Worm (Caenorhabditis elegans) whole organism, L1 larva: Measurements from ENCODE around the gene K05F1.13.
"Not testable (repeated sequence)": the region's sequence is repeated elsewhere in the genome, so short reads cannot be mapped to it uniquely, and the experiment has no call there.

Source experiments
- C04F5.9 ChIP-seq: sonication (generic microtip); optimal IDR thresholded peaks from 2 replicates; lab custom pipeline; 2016; ENCODE audit warnings: missing genetic modification characterization, missing compliant biosample characterization
- C16A3.4 ChIP-seq: fragments of 150-350 bp; optimal IDR thresholded peaks from 2 replicates; lab custom pipeline; 2014; ENCODE audit warnings: missing biosample characterization, missing genetic modification characterization
- C34B4.2 ChIP-seq: sonication (generic microtip); optimal IDR thresholded peaks from 2 replicates; lab custom pipeline; 2017; ENCODE audit warnings: mild to moderate bottlenecking, missing genetic modification characterization, missing compliant biosample characterization
- aha-1 ChIP-seq: fragments of 150-350 bp; optimal IDR thresholded peaks from 2 replicates; lab custom pipeline; 2014; ENCODE audit warnings: missing biosample characterization, missing genetic modification characterization
- alr-1 ChIP-seq: fragments of 200-800 bp; sonication (Bioruptor generic); optimal IDR thresholded peaks from 2 replicates; lab custom pipeline; 2018; ENCODE audit warnings: borderline replicate concordance, mild to moderate bottlenecking, missing genetic modification characterization, missing compliant biosample characterization
- ama-1 ChIP-seq: fragments of 150-350 bp; optimal IDR thresholded peaks from 2 replicates; lab custom pipeline; 2014
- ceh-8 ChIP-seq: fragments of 200-800 bp; sonication (Bioruptor generic); optimal IDR thresholded peaks from 2 replicates; lab custom pipeline; 2018; ENCODE audit warnings: mild to moderate bottlenecking, missing genetic modification characterization, moderate library complexity, missing compliant biosample characterization
- ceh-82 ChIP-seq, 3 experiments: fragments of 150-350 bp in 1 of 3; sonication (generic microtip) in 2 of 3; optimal IDR thresholded peaks; 2 replicates each; lab custom pipeline; 2014 to 2017; ENCODE audit warnings: missing biosample characterization in 3 of 3, missing genetic modification characterization in 3 of 3
- ceh-88 ChIP-seq: fragments of 200-800 bp; sonication (Bioruptor generic); IDR thresholded peaks from 2 replicates; pipeline ENCODE4 v1.3.6; 2022; ENCODE audit warnings: missing genetic modification characterization, missing compliant biosample characterization
- ceh-90 ChIP-seq: sonication (generic microtip); optimal IDR thresholded peaks from 2 replicates; lab custom pipeline; 2016; ENCODE audit warnings: missing genetic modification characterization, missing compliant biosample characterization
- ces-1 ChIP-seq: fragments of 150-350 bp; optimal IDR thresholded peaks from 2 replicates; lab custom pipeline; 2014; ENCODE audit warnings: missing biosample characterization, missing genetic modification reagents, missing genetic modification characterization
- dsc-1 ChIP-seq: sonication (generic microtip); optimal IDR thresholded peaks from 2 replicates; lab custom pipeline; 2016; ENCODE audit warnings: mild to moderate bottlenecking, missing genetic modification characterization, missing compliant biosample characterization
- efl-1 ChIP-seq, 4 experiments: fragments of 150-350 bp; optimal IDR thresholded peaks in 3 of 4; peaks in 1 of 4; 1 replicate in 1 of 4; 2 replicates in 3 of 4; lab custom pipeline; 2014; ENCODE audit warnings: missing biosample characterization in 2 of 4, missing genetic modification characterization in 2 of 4, missing genetic modification reagents in 2 of 4
- egl-27 ChIP-seq, 2 experiments: fragments of 150-350 bp in 1 of 2; sonication (generic microtip); optimal IDR thresholded peaks; 3 replicates each; lab custom pipeline; 2017 to 2018; ENCODE audit warnings: missing biosample characterization in 2 of 2, missing genetic modification characterization in 2 of 2, missing genetic modification reagents in 2 of 2
- elt-2 ChIP-seq: sonication (generic microtip); optimal IDR thresholded peaks from 2 replicates; lab custom pipeline; 2016; ENCODE audit warnings: missing genetic modification characterization, mild to moderate bottlenecking, inconsistent platforms, missing compliant biosample characterization, missing genetic modification reagents
- fkh-4 ChIP-seq: sonication (generic microtip); optimal IDR thresholded peaks from 2 replicates; lab custom pipeline; 2016; ENCODE audit warnings: missing compliant biosample characterization, missing genetic modification characterization, borderline replicate concordance
- fkh-8 ChIP-seq: sonication (generic microtip); optimal IDR thresholded peaks from 2 replicates; lab custom pipeline; 2016; ENCODE audit warnings: mild to moderate bottlenecking, missing genetic modification characterization, missing compliant biosample characterization
- hpl-2 ChIP-seq: fragments of 150-350 bp; optimal IDR thresholded peaks from 2 replicates; lab custom pipeline; 2014; ENCODE audit warnings: missing biosample characterization, missing genetic modification reagents, missing genetic modification characterization
- irx-1 ChIP-seq: sonication (generic microtip); optimal IDR thresholded peaks from 2 replicates; lab custom pipeline; 2016; ENCODE audit warnings: missing genetic modification characterization, missing compliant biosample characterization
- jun-1 ChIP-seq: fragments of 150-350 bp; optimal IDR thresholded peaks from 2 replicates; lab custom pipeline; 2014; ENCODE audit warnings: missing biosample characterization, missing genetic modification reagents, missing genetic modification characterization
- lin-15B ChIP-seq: fragments of 150-350 bp; sonication (generic microtip); optimal IDR thresholded peaks from 3 replicates; lab custom pipeline; 2014; ENCODE audit warnings: missing biosample characterization, missing genetic modification characterization
- lin-35 ChIP-seq, 2 experiments: fragments of 150-350 bp; optimal IDR thresholded peaks; 2 replicates each; lab custom pipeline; 2014; ENCODE audit warnings: missing biosample characterization in 2 of 2, missing genetic modification characterization in 2 of 2, missing genetic modification reagents in 2 of 2
- lin-39 ChIP-seq: fragments of 150-350 bp; optimal IDR thresholded peaks from 2 replicates; lab custom pipeline; 2014; ENCODE audit warnings: missing biosample characterization, missing genetic modification reagents, missing genetic modification characterization
- mdl-1 ChIP-seq, 2 experiments: fragments of 150-350 bp; optimal IDR thresholded peaks; 2 replicates each; lab custom pipeline; 2014 to 2017; ENCODE audit warnings: missing biosample characterization in 2 of 2, missing genetic modification characterization in 2 of 2, inconsistent platforms in 1 of 2
- mep-1 ChIP-seq: fragments of 150-350 bp; optimal IDR thresholded peaks from 2 replicates; lab custom pipeline; 2014; ENCODE audit warnings: missing biosample characterization, missing genetic modification characterization
- nhr-11 ChIP-seq: fragments of 150-350 bp; optimal IDR thresholded peaks from 2 replicates; lab custom pipeline; 2014; ENCODE audit warnings: missing biosample characterization, missing genetic modification characterization
- nhr-20 ChIP-seq: sonication (generic microtip); optimal IDR thresholded peaks from 2 replicates; lab custom pipeline; 2016; ENCODE audit warnings: mild to moderate bottlenecking, missing genetic modification characterization, missing compliant biosample characterization
- nhr-71 ChIP-seq: sonication (generic microtip); optimal IDR thresholded peaks from 2 replicates; lab custom pipeline; 2016; ENCODE audit warnings: mild to moderate bottlenecking, missing genetic modification characterization, moderate library complexity, missing compliant biosample characterization
- nhr-77 ChIP-seq: fragments of 150-350 bp; optimal IDR thresholded peaks from 2 replicates; lab custom pipeline; 2014; ENCODE audit warnings: missing biosample characterization, missing genetic modification characterization
- pag-3 ChIP-seq: sonication (generic microtip); optimal IDR thresholded peaks from 2 replicates; lab custom pipeline; 2017; ENCODE audit warnings: missing genetic modification characterization, mild to moderate bottlenecking, missing compliant biosample characterization, antibody characterized with exemption, borderline replicate concordance; ENCODE audit not compliant: insufficient read depth
- rnt-1 ChIP-seq: sonication (generic microtip); optimal IDR thresholded peaks from 2 replicates; lab custom pipeline; 2016; ENCODE audit warnings: mild to moderate bottlenecking, missing genetic modification characterization, moderate library complexity, missing compliant biosample characterization
- sox-4 ChIP-seq: sonication (generic microtip); optimal IDR thresholded peaks from 2 replicates; lab custom pipeline; 2016; ENCODE audit warnings: missing genetic modification characterization, missing compliant biosample characterization
- unc-130 ChIP-seq: fragments of 150-350 bp; optimal IDR thresholded peaks from 2 replicates; lab custom pipeline; 2017; ENCODE audit warnings: missing biosample characterization, missing genetic modification characterization, inconsistent platforms
- unc-30 ChIP-seq: sonication (generic microtip); optimal IDR thresholded peaks from 2 replicates; lab custom pipeline; 2017; ENCODE audit warnings: missing biosample characterization, missing genetic modification characterization
- unc-62 ChIP-seq: fragments of 150-350 bp; optimal IDR thresholded peaks from 2 replicates; lab custom pipeline; 2014; ENCODE audit warnings: missing biosample characterization, missing genetic modification reagents, missing genetic modification characterization
- unc-98 ChIP-seq: fragments of 200-800 bp; sonication (Bioruptor generic); IDR thresholded peaks from 2 replicates; pipeline ENCODE4 v1.3.6; 2022; ENCODE audit warnings: missing genetic modification characterization, missing compliant biosample characterization
- xbp-1 ChIP-seq: sonication (generic microtip); optimal IDR thresholded peaks from 2 replicates; lab custom pipeline; 2016; ENCODE audit warnings: missing genetic modification characterization, missing compliant biosample characterization
- zag-1 ChIP-seq: fragments of 150-350 bp; optimal IDR thresholded peaks from 2 replicates; lab custom pipeline; 2014; ENCODE audit warnings: missing biosample characterization, missing genetic modification characterization
- zip-4 ChIP-seq: fragments of 200-800 bp; sonication (Bioruptor generic); optimal IDR thresholded peaks from 2 replicates; lab custom pipeline; 2018; ENCODE audit warnings: mild to moderate bottlenecking, missing genetic modification characterization, moderate library complexity, missing compliant biosample characterization
- ztf-4 ChIP-seq: fragments of 150-350 bp; optimal IDR thresholded peaks from 2 replicates; lab custom pipeline; 2014; ENCODE audit warnings: missing biosample characterization, missing genetic modification characterization

The K05F1.13 gene

DNA sequence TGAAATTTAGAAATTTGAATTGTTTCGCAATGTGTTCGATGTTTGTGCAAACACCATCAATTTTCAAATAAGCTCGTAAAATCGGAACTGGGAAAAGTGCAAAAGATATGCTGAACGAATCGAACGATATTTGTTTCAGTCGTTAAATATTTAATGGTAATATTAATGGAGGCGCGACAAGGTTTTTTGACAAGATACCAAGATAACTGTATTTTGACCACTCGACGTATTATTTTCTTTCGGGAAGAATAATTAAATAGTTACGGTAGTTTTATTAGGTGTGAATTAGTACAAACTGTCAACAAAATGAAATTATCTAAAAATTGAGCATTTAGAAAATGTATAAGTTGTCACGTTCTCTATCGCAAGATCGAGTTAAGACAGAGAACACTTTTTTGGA lies 15.4 kb downstream of the K05F1.13 start:
- TF ChIP-seq irx-1 (tag; lab: Kevin White, UChicago) (no peak), ztf-4 (tag; lab: Kevin White, UChicago) (no peak), ces-1 (no peak), lin-39 (no peak)

DNA sequence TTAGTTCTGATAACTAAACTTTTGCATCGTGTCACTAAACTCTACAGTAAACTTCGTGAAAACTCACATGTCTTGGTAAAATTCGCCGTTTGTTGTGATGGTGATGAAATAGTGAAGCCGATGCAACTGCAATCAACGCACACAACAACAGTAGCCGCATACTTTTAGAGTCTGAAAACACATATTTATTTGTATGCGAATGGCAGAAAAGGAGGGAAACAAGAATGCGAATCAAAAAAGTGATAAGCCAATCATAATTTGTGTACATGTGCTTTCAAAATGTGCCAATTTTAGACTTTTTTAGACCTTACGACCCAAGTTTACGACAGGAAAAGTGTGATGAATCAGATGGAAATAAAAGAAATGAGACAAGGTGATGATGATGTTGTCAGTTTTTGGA lies 16.4 kb downstream of the K05F1.13 start, which contains the start of gene K05F1.10:
K05F1.10 (minus strand) TSS at position 171 of the 400 bp plus-strand sequence.
- TF ChIP-seq elt-2 (tag; lab: Kevin White, UChicago) (peak; percentile 64), ceh-82 (tag; optimal IDR thresholded peaks at IDR 0.05; lab: Kevin White, UChicago) (no peak), alr-1 (no peak), efl-1 (optimal IDR thresholded peaks at IDR 0.05; lab: Kevin White, UChicago) (no peak), efl-1 (GFP tag; optimal IDR thresholded peaks at IDR 0.05 in 1 of 2; lab: Kevin White, UChicago) (peak in 1 of 2 experiments; percentile 51), nhr-77 (tag; lab: Kevin White, UChicago) (no peak), unc-30 (no peak), xbp-1 (tag; lab: Kevin White, UChicago) (no peak)

DNA sequence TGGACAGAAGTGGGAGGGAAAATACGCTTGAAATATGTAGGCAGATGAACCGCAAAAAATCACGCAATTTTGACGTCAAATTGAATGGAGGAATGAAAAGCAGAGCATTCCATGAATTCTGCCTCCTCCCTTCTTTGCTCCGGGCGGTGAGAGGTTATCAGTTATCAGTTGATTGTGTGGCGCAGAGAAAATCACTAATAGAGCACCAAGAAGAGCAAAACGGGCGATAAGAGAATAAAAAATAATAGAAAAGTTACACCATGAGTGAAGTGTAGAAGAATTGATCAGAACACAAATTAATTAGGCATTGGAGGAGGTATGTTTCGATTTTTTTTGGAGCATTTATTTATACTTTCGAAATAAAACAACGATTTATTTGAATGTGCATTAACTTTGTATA lies 17.6 kb downstream of the K05F1.13 start:
- TF ChIP-seq elt-2 (tag; lab: Kevin White, UChicago) (peak; percentile 84), nhr-71 (tag; lab: Kevin White, UChicago) (no peak), nhr-11 (no peak), efl-1 (optimal IDR thresholded peaks at IDR 0.05; lab: Kevin White, UChicago) (no peak), efl-1 (GFP tag; optimal IDR thresholded peaks at IDR 0.05 in 1 of 2; lab: Kevin White, UChicago) (peak in 1 of 2 experiments; percentile 84)
- TF ChIP-seq, all 84 proteins: peak for 2

DNA sequence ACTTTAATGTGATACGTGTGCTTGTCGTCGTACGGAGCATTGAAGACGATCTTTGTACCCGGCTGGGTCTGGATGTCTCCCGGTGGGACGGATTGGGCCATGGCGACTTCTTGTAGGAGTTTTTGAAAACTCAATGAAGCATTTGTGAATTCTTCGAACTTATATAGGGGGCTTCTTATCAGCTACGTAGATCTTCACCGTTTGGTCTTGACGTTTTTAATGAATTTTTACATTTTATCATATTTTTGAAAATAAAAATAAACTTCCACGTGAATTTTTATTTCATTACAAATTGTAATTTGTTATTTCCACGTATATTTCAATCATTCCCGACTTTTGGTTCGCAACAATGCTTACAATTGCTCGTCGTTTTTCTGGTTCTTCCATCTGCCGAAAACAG lies 21.3 kb downstream of the K05F1.13 start, which contains the start of the genes msp-64 and ZK1248.5:
msp-64 (minus strand) TSS at position 101 of the 400 bp plus-strand sequence.
ZK1248.5 (plus strand) TSS at position 285 of the 400 bp plus-strand sequence.
- TF ChIP-seq jun-1: no peak
- no peak for TF ChIP-seq mdl-1 (tag; optimal IDR thresholded peaks at IDR 0.05; lab: Kevin White, UChicago)
- TF ChIP-seq aha-1 (tag; lab: Kevin White, UChicago): no peak
- no peak for TF ChIP-seq elt-2 (tag; lab: Kevin White, UChicago)
- no peak for TF ChIP-seq lin-35 (GFP tag; optimal IDR thresholded peaks at IDR 0.05; lab: Kevin White, UChicago)
- no peak for TF ChIP-seq nhr-20
- TF ChIP-seq C16A3.4: no peak
- no peak for TF ChIP-seq fkh-8
- TF ChIP-seq ces-1: no peak
- no peak for TF ChIP-seq dsc-1 (tag; lab: Kevin White, UChicago)
- TF ChIP-seq unc-130: no peak
- no peak for TF ChIP-seq egl-27 (tag; optimal IDR thresholded peaks at IDR 0.05; lab: Kevin White, UChicago)
- TF ChIP-seq ceh-82 (tag; optimal IDR thresholded peaks at IDR 0.05; lab: Kevin White, UChicago): no peak
- no peak for TF ChIP-seq unc-98
- TF ChIP-seq lin-15B (tag; lab: Kevin White, UChicago): no peak
- no peak for TF ChIP-seq pag-3 (tag; lab: Kevin White, UChicago)
- no peak for TF ChIP-seq nhr-11
- no peak for TF ChIP-seq unc-62 (GFP tag; lab: Kevin White, UChicago)
- TF ChIP-seq mep-1 (tag; lab: Kevin White, UChicago): no peak
- TF ChIP-seq, all 84 proteins: peak for 0

DNA sequence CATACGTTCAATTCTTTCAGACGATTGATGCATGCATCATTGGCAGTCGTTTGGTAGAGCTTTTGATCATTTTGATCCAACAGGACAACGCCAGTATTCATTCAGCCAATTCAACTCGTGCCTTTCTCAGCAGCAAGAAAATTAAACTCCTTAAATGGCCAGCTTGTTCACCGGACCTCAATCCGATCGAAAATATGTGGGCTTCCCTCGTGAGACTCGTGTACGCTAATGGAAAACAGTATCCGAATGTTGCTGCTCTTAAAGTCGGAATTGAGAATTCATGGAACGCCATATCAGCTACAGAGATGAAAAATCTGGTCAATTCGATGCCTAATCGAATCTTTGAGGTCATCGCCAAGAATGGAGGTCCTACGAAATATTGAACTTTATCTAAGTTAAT lies 26.5 kb downstream of the K05F1.13 start, which contains the start of gene wago-5:
wago-5 (minus strand) TSS at position 101 of the 400 bp plus-strand sequence.
- not testable (repeated sequence) for TF ChIP-seq egl-27 (tag; optimal IDR thresholded peaks at IDR 0.05; lab: Kevin White, UChicago); xbp-1 (tag; lab: Kevin White, UChicago); nhr-77 (tag; lab: Kevin White, UChicago)

DNA sequence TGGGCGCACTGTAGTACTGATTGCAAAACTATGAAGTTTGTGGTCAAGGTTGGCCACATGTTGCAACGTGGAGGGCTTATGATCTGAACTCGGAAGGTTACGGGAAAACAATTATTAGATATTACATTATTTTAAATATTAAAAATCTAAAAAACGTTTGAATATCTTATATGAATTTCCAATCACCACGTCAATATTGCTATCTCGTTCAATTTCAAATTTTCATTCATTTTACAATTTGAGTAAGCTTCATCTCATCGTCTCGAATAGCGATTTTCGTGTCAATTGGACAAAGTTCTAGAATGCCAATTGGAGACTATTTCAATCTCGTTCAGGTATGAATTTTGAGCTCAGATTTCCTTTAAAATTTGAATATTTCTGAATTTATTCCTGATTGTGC lies 27.4 kb downstream of the K05F1.13 start, which contains the start of gene ZK1248.20:
ZK1248.20 (plus strand) TSS at position 301 of the 400 bp plus-strand sequence.
- TF ChIP-seq nhr-20 (no peak), rnt-1 (tag; lab: Kevin White, UChicago) (no peak), C04F5.9 (tag; lab: Kevin White, UChicago) (no peak), ceh-88 (GFP tag; lab: Robert Waterston, UW) (no peak), fkh-4 (no peak), ceh-8 (no peak), zip-4 (GFP tag; lab: Kevin White, UChicago) (no peak), elt-2 (tag; lab: Kevin White, UChicago) (no peak), zag-1 (tag; lab: Kevin White, UChicago) (no peak), lin-15B (tag; lab: Kevin White, UChicago) (no peak), hpl-2 (GFP tag; lab: Kevin White, UChicago) (no peak), ceh-90 (no peak), sox-4 (tag; lab: Kevin White, UChicago) (no peak), ama-1 (lab: Kevin White, UChicago) (no peak), mdl-1 (tag; optimal IDR thresholded peaks at IDR 0.05; lab: Kevin White, UChicago) (no peak), C34B4.2 (tag; lab: Kevin White, UChicago) (no peak)
